Worm (Caenorhabditis elegans): ENCODE measurements around the gene C04E6.13.
A peak's percentile ranks its signal among the peaks of the same experiment; 100 is the strongest.

The C04E6.13 gene

DNA sequence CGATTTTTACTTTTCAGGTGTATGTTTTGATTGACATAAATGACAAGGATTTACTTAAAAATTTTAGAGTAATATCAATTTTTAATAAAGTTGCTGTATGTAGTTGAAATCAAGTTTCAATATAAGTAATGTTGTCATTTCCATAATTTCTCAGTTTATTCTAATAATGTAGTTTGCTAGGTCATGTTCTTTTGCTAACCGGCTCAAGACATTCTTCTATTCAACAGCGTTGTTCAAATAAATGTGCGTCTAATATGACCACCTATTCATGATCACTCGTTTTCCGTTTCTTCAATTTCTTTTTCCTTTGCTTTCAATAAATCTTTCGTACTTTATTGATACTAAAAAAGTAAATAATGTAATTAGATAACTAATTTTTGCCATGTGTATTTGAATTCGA, 32.5 kb upstream of the C04E6.13 start, which contains the start of gene C02G6.3:
Gene C02G6.3, plus strand, starts transcription at position 301 of the 400 bp plus-strand sequence.
- TF ChIP-seq ham-2 (GFP tag; optimal IDR thresholded peaks at IDR 0.05), result no peak

DNA sequence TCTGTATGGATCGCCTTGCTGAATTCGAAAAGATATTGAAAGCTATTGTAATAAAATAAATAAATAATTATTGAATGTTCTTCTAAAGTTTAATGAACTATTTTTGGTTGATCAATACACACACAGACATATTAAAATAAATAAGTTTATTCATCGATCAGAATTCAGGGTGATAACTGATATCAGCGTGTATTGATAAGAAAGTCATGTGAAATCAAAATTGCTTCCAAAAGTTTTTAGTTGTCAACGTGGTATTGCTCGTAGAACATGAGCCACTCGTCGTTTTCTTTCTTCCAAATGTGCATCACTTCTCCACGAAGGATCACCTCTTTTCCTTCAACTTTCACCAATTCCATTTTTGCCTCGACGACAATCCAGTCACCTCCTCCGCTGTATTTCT, 30.1 kb upstream of the C04E6.13 start:
- TF ChIP-seq unc-62 (GFP tag; optimal IDR thresholded peaks at IDR 0.05) (no peak), mep-1 (tag; optimal IDR thresholded peaks at IDR 0.05) (no peak), lin-13 (tag; optimal IDR thresholded peaks at IDR 0.05) (no peak), mab-5 (tag; optimal IDR thresholded peaks at IDR 0.05) (no peak), lin-32 (GFP tag; optimal IDR thresholded peaks at IDR 0.05) (no peak), blmp-1 (tag; optimal IDR thresholded peaks at IDR 0.05) (no peak), ztf-11 (tag; optimal IDR thresholded peaks at IDR 0.05) (no peak), pha-4 (tag; optimal IDR thresholded peaks at IDR 0.05) (no peak), ceh-39 (tag; optimal IDR thresholded peaks at IDR 0.05) (no peak), snpc-4 (tag; optimal IDR thresholded peaks at IDR 0.05) (no peak), elt-1 (tag; optimal IDR thresholded peaks at IDR 0.05; ENCODE audit: borderline replicate concordance, insufficient read depth) (no peak), unc-39 (tag; optimal IDR thresholded peaks at IDR 0.05) (no peak), nhr-28 (tag; optimal IDR thresholded peaks at IDR 0.05) (no peak), zip-8 (tag; optimal IDR thresholded peaks at IDR 0.05) (no peak), lsy-2 (tag; optimal IDR thresholded peaks at IDR 0.05) (no peak), flh-1 (GFP tag; optimal IDR thresholded peaks at IDR 0.05) (no peak), ceh-43 (GFP tag; optimal IDR thresholded peaks at IDR 0.05) (no peak), tbx-8 (GFP tag; optimal IDR thresholded peaks at IDR 0.05) (no peak), drap-1 (GFP tag; optimal IDR thresholded peaks at IDR 0.05) (no peak)

DNA sequence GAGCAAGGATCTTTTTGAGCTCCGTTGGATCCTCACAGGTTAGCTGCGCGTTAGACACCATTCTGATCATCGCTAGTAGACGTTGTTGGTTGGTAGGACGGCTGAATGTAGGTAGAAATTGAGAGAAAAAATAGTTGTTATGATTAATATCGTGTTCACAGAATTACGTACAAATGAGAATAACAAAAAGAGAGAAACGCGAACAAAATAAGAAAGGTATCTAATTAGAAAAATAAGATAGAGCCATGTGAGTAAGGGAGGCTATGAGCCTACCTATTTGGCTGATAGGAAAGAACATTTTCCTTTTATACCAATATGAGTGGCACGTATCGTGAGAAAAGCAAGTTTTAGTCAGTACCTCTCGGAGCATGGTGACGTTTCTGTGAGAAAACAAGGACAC, 28.8 kb upstream of the C04E6.13 start, which contains the start of gene C04E6.8:
Gene C04E6.8, minus strand, starts transcription at position 101 of the 400 bp plus-strand sequence.
- no peak for TF ChIP-seq lsy-2 (tag; optimal IDR thresholded peaks at IDR 0.05)
- no peak for TF ChIP-seq nhr-12 (tag; optimal IDR thresholded peaks at IDR 0.05)

DNA sequence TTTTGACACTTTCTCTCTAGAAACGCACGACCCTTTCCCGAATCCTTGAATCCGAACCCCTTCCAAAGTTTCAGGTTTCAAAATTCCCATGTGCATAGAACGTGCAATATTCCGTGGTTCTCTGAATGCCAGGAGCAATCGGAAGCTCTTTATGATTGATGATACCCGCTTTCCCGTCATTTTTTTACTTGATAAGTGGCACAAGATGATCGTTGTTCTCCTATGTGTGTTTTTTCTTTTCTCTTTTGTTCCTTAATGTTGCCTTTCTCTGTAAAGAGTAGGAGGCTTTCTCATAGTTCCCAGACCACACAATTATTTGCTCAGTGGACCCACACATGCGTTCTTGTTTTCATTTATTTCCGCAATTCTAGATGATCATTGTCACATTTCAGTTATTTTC, 23.7 kb upstream of the C04E6.13 start:
- TF ChIP-seq snpc-4 (tag; optimal IDR thresholded peaks at IDR 0.05), result no peak
- TF ChIP-seq M03D4.4 (tag; optimal IDR thresholded peaks at IDR 0.05), result no peak
- TF ChIP-seq elt-3 (tag; optimal IDR thresholded peaks at IDR 0.05), result no peak
- TF ChIP-seq ztf-11 (tag; optimal IDR thresholded peaks at IDR 0.05), result no peak
- TF ChIP-seq nhr-28 (tag; optimal IDR thresholded peaks at IDR 0.05), result no peak
- TF ChIP-seq lsy-2 (tag; optimal IDR thresholded peaks at IDR 0.05), result no peak
- TF ChIP-seq drap-1 (GFP tag; optimal IDR thresholded peaks at IDR 0.05), result no peak
- TF ChIP-seq mab-5 (tag; optimal IDR thresholded peaks at IDR 0.05), result no peak

DNA sequence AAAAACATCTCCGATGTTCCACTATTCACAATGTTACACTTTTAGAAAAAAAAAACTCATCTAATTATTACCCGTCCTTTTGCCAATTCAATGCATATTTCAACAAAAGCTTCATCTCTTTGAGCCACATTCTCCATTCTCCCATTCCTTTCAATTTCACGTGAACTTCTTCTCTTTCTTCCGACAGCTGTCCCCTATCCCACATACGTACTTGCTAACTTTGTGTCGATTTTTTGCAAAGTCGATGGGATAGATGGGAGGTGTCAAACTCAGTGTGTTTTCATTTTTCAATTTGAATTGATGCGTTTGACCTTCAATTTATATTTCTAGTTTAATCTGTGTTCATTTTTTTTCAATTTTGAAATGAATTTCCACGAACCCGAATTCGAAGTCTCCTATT, 21.3 kb upstream of the C04E6.13 start:
- TF ChIP-seq hlh-1 (tag; optimal IDR thresholded peaks at IDR 0.05) (peak; percentile 32), unc-39 (tag; optimal IDR thresholded peaks at IDR 0.05) (no peak)

DNA sequence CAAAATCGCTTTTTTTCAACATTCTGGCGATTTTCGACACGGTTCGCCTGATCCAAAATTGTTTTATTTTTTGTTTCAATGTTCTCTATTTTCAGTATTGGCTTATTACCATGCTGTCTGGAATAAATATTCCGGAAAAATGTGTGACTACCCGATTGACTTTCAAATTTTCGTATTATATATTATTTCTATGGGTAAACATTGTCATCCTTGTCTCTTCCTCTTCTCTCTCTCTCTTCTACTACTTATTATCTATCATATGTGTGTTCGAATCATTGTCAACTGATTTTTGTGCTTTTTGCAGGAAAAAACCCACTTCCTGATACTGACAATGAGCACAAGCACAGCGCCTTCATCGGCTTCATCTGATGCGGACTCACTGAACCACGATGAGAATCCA, 19.5 kb upstream of the C04E6.13 start, which contains the start of gene C04E6.7:
Gene C04E6.7, plus strand, starts transcription at position 301 of the 400 bp plus-strand sequence.
- no peak for TF ChIP-seq nhr-237 (tag; optimal IDR thresholded peaks at IDR 0.05)
- no peak for TF ChIP-seq unc-62 (GFP tag; optimal IDR thresholded peaks at IDR 0.05)
- no peak for TF ChIP-seq tbx-8 (GFP tag; optimal IDR thresholded peaks at IDR 0.05)
- no peak for TF ChIP-seq pha-4 (tag; optimal IDR thresholded peaks at IDR 0.05)
- TF ChIP-seq mep-1 (tag; optimal IDR thresholded peaks at IDR 0.05), result no peak

DNA sequence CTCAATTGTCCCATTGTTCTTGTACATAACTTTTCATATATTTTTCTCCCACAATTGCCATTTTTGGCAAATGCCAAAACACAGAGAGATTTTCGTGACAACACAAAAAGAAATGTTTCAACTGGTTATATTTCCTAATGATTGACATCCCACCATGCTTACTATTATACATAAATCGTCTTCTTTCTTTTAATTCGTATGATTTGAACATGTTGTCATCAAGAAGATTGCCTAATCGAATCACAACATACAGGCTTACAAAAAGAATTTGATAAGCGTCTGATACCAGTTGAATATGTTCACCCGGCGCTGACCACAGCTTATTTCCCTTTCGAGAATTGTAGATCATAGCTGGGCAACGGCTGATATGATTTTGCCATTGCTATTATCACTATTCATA, 17.5 kb upstream of the C04E6.13 start, which contains the start of gene grd-9:
Gene grd-9, plus strand, starts transcription at position 301 of the 400 bp plus-strand sequence.
- TF ChIP-seq blmp-1 (tag; optimal IDR thresholded peaks at IDR 0.05), result no peak
- no peak for TF ChIP-seq elt-1 (tag; optimal IDR thresholded peaks at IDR 0.05; ENCODE audit: borderline replicate concordance, insufficient read depth)
- TF ChIP-seq ceh-83 (GFP tag; optimal IDR thresholded peaks at IDR 0.05), result no peak
- TF ChIP-seq mls-2 (tag; optimal IDR thresholded peaks at IDR 0.05), result no peak
- TF ChIP-seq ham-2 (GFP tag; optimal IDR thresholded peaks at IDR 0.05), result no peak
- TF ChIP-seq ceh-39 (tag; optimal IDR thresholded peaks at IDR 0.05), result no peak
- no peak for TF ChIP-seq elt-3 (tag; optimal IDR thresholded peaks at IDR 0.05)
- no peak for TF ChIP-seq tbx-8 (GFP tag; optimal IDR thresholded peaks at IDR 0.05)
- no peak for TF ChIP-seq nhr-76 (tag; optimal IDR thresholded peaks at IDR 0.05)
- no peak for TF ChIP-seq hlh-1 (tag; optimal IDR thresholded peaks at IDR 0.05)
- no peak for TF ChIP-seq sptf-1 (tag; optimal IDR thresholded peaks at IDR 0.05)
- TF ChIP-seq unc-120 (tag; optimal IDR thresholded peaks at IDR 0.05; ENCODE audit: poor library complexity, severe bottlenecking), result no peak
